Worm (Caenorhabditis elegans) whole organism, mixed stage, embryonic: Measurements from ENCODE around the gene R02D3.8.

Experiments
- blmp-1 ChIP-seq: fragments of 150-350 bp; optimal IDR thresholded peaks from 2 replicates; lab custom pipeline; 2014; ENCODE audit warnings: missing biosample characterization, missing genetic modification characterization
- ces-1 ChIP-seq: fragments of 150-350 bp; optimal IDR thresholded peaks from 2 replicates; lab custom pipeline; 2014; ENCODE audit warnings: missing biosample characterization, missing genetic modification reagents, missing genetic modification characterization
- mep-1 ChIP-seq: fragments of 150-350 bp; optimal IDR thresholded peaks from 2 replicates; lab custom pipeline; 2017; ENCODE audit warnings: missing biosample characterization, missing genetic modification reagents, missing genetic modification characterization, inconsistent platforms
- nhr-28 ChIP-seq: fragments of 150-350 bp; optimal IDR thresholded peaks from 2 replicates; lab custom pipeline; 2014; ENCODE audit warnings: missing biosample characterization, missing genetic modification characterization
- tbx-8 ChIP-seq: fragments of 200-800 bp; sonication (Bioruptor generic); optimal IDR thresholded peaks from 2 replicates; lab custom pipeline; 2018; ENCODE audit warnings: mild to moderate bottlenecking, missing genetic modification characterization, moderate library complexity, missing compliant biosample characterization

- TF ChIP-seq nhr-28 (tag; lab: Kevin White, UChicago) (no peak), mep-1 (no peak), tbx-8 (GFP tag; lab: Kevin White, UChicago) (no peak), ces-1 (GFP tag; lab: Kevin White, UChicago) (no peak), blmp-1 (no peak)
Observed at ce11 chrIV:244278-244677, 12.7 kb downstream of the R02D3.8 start.
